Worm (Caenorhabditis elegans): ENCODE measurements around the gene pqn-57.

Gene pqn-57

DNA sequence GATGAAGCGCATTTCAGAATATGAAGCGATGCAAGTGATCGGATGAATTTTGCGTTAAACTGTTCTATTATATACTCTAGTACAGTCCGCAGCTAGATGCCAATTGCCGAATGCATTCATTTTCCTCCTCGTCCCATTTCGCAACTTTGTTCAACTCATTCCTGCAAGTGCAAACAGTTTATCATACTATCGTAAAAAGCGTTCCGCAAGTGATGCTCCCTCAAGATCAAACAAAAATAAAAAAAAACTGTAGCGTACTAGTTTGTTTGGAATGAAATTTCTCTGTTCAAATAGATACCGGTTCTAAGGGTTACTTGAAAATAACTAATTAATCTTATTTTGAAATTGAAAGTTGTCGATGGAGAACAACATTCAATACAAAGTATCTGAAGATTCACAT is at the start of gene pqn-57:
TSS of gene pqn-57 (minus strand) at position 101 of the 400 bp plus-strand sequence.
- no peak for TF ChIP-seq lsy-2 (tag; optimal IDR thresholded peaks at IDR 0.05)
- no peak for TF ChIP-seq set-16 (GFP tag; IDR thresholded peaks at IDR 0.05)
- TF ChIP-seq ctbp-1 (GFP tag; IDR thresholded peaks at IDR 0.05) = no peak
- TF ChIP-seq daf-12 (tag; optimal IDR thresholded peaks at IDR 0.05) = no peak
- no peak for TF ChIP-seq madf-9 (GFP tag; conservative IDR thresholded peaks at IDR 0.05)
- no peak for TF ChIP-seq nhr-41 (GFP tag; IDR thresholded peaks at IDR 0.05)
- TF ChIP-seq mxl-3 (GFP tag; optimal IDR thresholded peaks at IDR 0.05) = no peak
- TF ChIP-seq dmd-6 (GFP tag; IDR thresholded peaks at IDR 0.05) = no peak
- no peak for TF ChIP-seq F44E2.7 (GFP tag; IDR thresholded peaks at IDR 0.05)

DNA sequence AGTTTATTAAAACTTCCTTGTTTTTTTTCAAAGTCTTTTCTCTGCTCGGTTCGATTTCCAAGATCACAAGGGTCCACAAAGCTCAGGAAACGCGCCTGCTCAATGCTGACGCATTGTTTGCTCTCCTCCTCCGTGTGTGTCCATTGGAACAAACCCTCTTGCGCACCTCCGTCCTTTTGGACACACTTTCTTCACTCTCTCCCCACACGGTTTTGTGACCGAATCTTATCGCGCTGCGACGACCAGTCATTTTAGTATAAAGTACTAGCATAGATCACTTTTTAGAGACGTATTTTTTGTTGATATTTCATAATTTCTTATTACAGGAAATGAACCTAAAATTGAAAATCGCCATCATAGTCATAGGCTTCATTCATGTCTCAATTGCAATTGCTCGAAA is 47.4 kb upstream of the pqn-57 start:
- TF ChIP-seq rbr-2 (tag; optimal IDR thresholded peaks at IDR 0.05) (peak; percentile 81), lsy-2 (tag; optimal IDR thresholded peaks at IDR 0.05) (peak; percentile 36 to 86), nhr-10 (tag; optimal IDR thresholded peaks at IDR 0.05) (no peak), hlh-11 (tag; optimal IDR thresholded peaks at IDR 0.05) (peak; percentile 89), nhr-48 (tag; optimal IDR thresholded peaks at IDR 0.05) (peak; percentile 33), daf-12 (tag; optimal IDR thresholded peaks at IDR 0.05) (no peak), snpc-1.2 (GFP tag; IDR thresholded peaks at IDR 0.05) (no peak), skn-1 (tag; optimal IDR thresholded peaks at IDR 0.05) (no peak), nhr-42 (GFP tag; IDR thresholded peaks at IDR 0.05) (no peak), hmg-1.1 (GFP tag; IDR thresholded peaks at IDR 0.05) (peak; percentile 80), duxl-1 (tag; optimal IDR thresholded peaks at IDR 0.05; ENCODE audit: poor library complexity) (no peak), dmd-9 (GFP tag; IDR thresholded peaks at IDR 0.05) (no peak), nhr-28 (tag; optimal IDR thresholded peaks at IDR 0.05) (peak; percentile 84), daf-16 (GFP tag; optimal IDR thresholded peaks at IDR 0.05) (peak in 1 of 2 experiments; percentile 23), daf-16 (tag; optimal IDR thresholded peaks at IDR 0.05) (peak; percentile 72), ZK546.5 (tag; optimal IDR thresholded peaks at IDR 0.05) (no peak), spr-1 (tag; optimal IDR thresholded peaks at IDR 0.05) (peak; percentile 32), nhr-76 (tag; optimal IDR thresholded peaks at IDR 0.05) (no peak), aha-1 (tag) (peak; percentile 99), mxl-3 (GFP tag; optimal IDR thresholded peaks at IDR 0.05) (peak; percentile 53), hif-1 (tag; optimal IDR thresholded peaks at IDR 0.05) (no peak), nhr-25 (tag; optimal IDR thresholded peaks at IDR 0.05; ENCODE audit: borderline replicate concordance, insufficient read depth) (peak; percentile 40), fos-1 (tag; optimal IDR thresholded peaks at IDR 0.05) (no peak), Y75B8A.6 (GFP tag; IDR thresholded peaks at IDR 0.05) (no peak), ztf-7 (tag; optimal IDR thresholded peaks at IDR 0.05) (peak; percentile 26), egl-43 (GFP tag; IDR thresholded peaks at IDR 0.05) (no peak), ZK337.2 (GFP tag; IDR thresholded peaks at IDR 0.05) (no peak), hlh-30 (tag; optimal IDR thresholded peaks at IDR 0.05; ENCODE audit: insufficient read depth) (peak; percentile 87), nhr-77 (tag; optimal IDR thresholded peaks at IDR 0.05) (peak; percentile 73), unc-62 (GFP tag; optimal IDR thresholded peaks at IDR 0.05 in 1 of 2) (peak in 1 of 2 experiments; percentile 96), unc-62 (tag; optimal IDR thresholded peaks at IDR 0.05) (no peak), php-3 (GFP tag; IDR thresholded peaks at IDR 0.05) (0 out of 2 replicates have a peak, but pooled peaks have one; percentile 41), ctbp-1 (GFP tag; IDR thresholded peaks at IDR 0.05) (peak; percentile 63; the same call in 1 of the 2 replicates), nhr-11 (tag; optimal IDR thresholded peaks at IDR 0.05) (peak; percentile 70), lin-38 (GFP tag; IDR thresholded peaks at IDR 0.05) (no peak), F37D6.2 (tag; optimal IDR thresholded peaks at IDR 0.05) (peak; percentile 73), mdl-1 (tag; optimal IDR thresholded peaks at IDR 0.05) (peak in 1 of 2 experiments; percentile 57), pha-4 (GFP tag; IDR thresholded peaks at IDR 0.05) (0 out of 2 replicates have a peak, but pooled peaks have one; percentile 52), pha-4 (tag; optimal IDR thresholded peaks at IDR 0.05) (no peak), attf-4 (tag; optimal IDR thresholded peaks at IDR 0.05) (no peak), nhr-6 (tag; optimal IDR thresholded peaks at IDR 0.05) (peak; percentile 83), mxl-2 (GFP tag; conservative IDR thresholded peaks at IDR 0.05) (no peak), nhr-41 (GFP tag; IDR thresholded peaks at IDR 0.05) (no peak), fkh-10 (GFP tag; optimal IDR thresholded peaks at IDR 0.05) (peak; percentile 28), ceh-20 (GFP tag; IDR thresholded peaks at IDR 0.05) (peak; percentile 58; the same call in 1 of the 2 replicates), dmd-6 (GFP tag; IDR thresholded peaks at IDR 0.05) (peak; percentile 88)

Measured in whole organism, L4 larva.